Worm (Caenorhabditis elegans) whole organism, young adult: ENCODE results near the gene clec-167.

Experiments
- ekl-4 ChIP-seq: fragments of 200-800 bp; sonication (Bioruptor generic); IDR thresholded peaks from 2 replicates; pipeline ENCODE4 v1.3.6; 2022; ENCODE audit warnings: missing genetic modification reagents, missing genetic modification characterization, missing compliant biosample characterization
- lag-1 ChIP-seq: fragments of 200-800 bp; sonication (Bioruptor generic); IDR thresholded peaks from 2 replicates; pipeline ENCODE4 v1.3.6; 2022; ENCODE audit warnings: missing genetic modification reagents, missing genetic modification characterization, missing compliant biosample characterization
- lin-35 ChIP-seq, 3 experiments: fragments of 150-350 bp in 2 of 3; sonication (generic microtip) in 1 of 3; optimal IDR thresholded peaks; 2 replicates each; lab custom pipeline; 2014 to 2018; ENCODE audit warnings: missing biosample characterization in 3 of 3, missing genetic modification characterization in 3 of 3, missing genetic modification reagents in 3 of 3

DNA sequence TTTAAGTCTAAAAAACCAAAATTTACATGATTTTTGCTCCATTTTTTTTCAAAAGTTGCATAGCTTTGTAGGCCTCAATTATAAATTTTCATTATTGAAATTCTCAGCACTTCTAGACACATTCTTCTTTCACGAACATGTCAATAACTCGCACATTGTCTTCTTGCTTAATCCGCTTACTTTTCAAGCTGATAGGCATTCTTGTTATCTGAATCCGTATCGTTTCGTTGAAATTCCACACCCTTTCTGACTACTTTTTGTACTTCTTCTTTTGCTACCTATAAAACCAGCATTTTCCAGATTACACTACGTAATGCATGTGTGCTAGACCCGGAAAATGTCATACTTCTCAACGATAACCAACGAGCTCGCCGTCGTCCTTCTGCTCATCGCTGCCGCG is 39.2 kb downstream of the clec-167 start, which contains the start of gene W09G12.9:
- no peak for TF ChIP-seq lin-35 (GFP tag; optimal IDR thresholded peaks at IDR 0.05; lab: Kevin White, UChicago)
- TF ChIP-seq ekl-4 (GFP tag; lab: Robert Waterston, UW) = no peak
- TF ChIP-seq lag-1 (GFP tag; lab: Robert Waterston, UW) = no peak
